Fruit fly (Drosophila melanogaster) whole organism, embryonic: Measurements from ENCODE around the gene CG12115.

Experiments
- Adf1 ChIP-seq: fragments of 200-800 bp; sonication (Bioruptor generic); IDR thresholded peaks from 2 replicates; pipeline ENCODE4 v1.3.6; 2022; ENCODE audit warnings: missing biosample characterization, missing genetic modification characterization
- Aef1 ChIP-seq: fragments of 200-800 bp; sonication (Bioruptor generic); IDR thresholded peaks from 3 replicates; pipeline ENCODE4 v1.3.6; 2022; ENCODE audit warnings: missing biosample characterization, missing genetic modification characterization
- Bgb ChIP-seq: fragments of 200-800 bp; sonication (Bioruptor generic); IDR thresholded peaks from 2 replicates; pipeline ENCODE4 v1.3.6; 2022; ENCODE audit warnings: missing biosample characterization, missing genetic modification characterization; ENCODE audit not compliant: partially characterized antibody
- CG10654 ChIP-seq: fragments of 200-800 bp; sonication (Bioruptor generic); optimal IDR thresholded peaks from 2 replicates; lab custom pipeline; 2016; ENCODE audit warnings: missing biosample characterization, missing genetic modification characterization
- CG11085 ChIP-seq: fragments of 200-800 bp; sonication (Bioruptor generic); IDR thresholded peaks from 2 replicates; pipeline ENCODE4 v1.3.6; 2022; ENCODE audit warnings: missing biosample characterization, missing genetic modification characterization
- CG11093 ChIP-seq: fragments of 200-800 bp; sonication (Bioruptor generic); IDR thresholded peaks from 3 replicates; pipeline ENCODE4 v1.3.6; 2022; ENCODE audit warnings: missing biosample characterization, missing genetic modification characterization
- CG11504 ChIP-seq: fragments of 200-800 bp; sonication (Bioruptor generic); optimal IDR thresholded peaks from 3 replicates; lab custom pipeline; 2019; ENCODE audit warnings: missing biosample characterization, mild to moderate bottlenecking, missing genetic modification characterization, moderate library complexity
- CG12299 ChIP-seq: fragments of 200-800 bp; sonication (Bioruptor generic); optimal IDR thresholded peaks from 2 replicates; lab custom pipeline; 2018; ENCODE audit warnings: missing biosample characterization, mild to moderate bottlenecking, missing genetic modification characterization
- CG12659 ChIP-seq: fragments of 200-800 bp; sonication (Bioruptor generic); optimal IDR thresholded peaks from 3 replicates; lab custom pipeline; 2017; ENCODE audit warnings: mild to moderate bottlenecking, missing biosample characterization, missing genetic modification reagents, missing genetic modification characterization
- CG17359 ChIP-seq: fragments of 200-800 bp; sonication (Bioruptor generic); optimal IDR thresholded peaks from 3 replicates; lab custom pipeline; 2018; ENCODE audit warnings: missing biosample characterization, mild to moderate bottlenecking, missing genetic modification characterization, moderate library complexity
- CG17802 ChIP-seq: fragments of 200-800 bp; sonication (Bioruptor generic); optimal IDR thresholded peaks from 2 replicates; lab custom pipeline; 2018; ENCODE audit warnings: missing biosample characterization, mild to moderate bottlenecking, missing genetic modification characterization, moderate library complexity
- CG2116 ChIP-seq: fragments of 200-800 bp; sonication (Bioruptor generic); optimal IDR thresholded peaks from 3 replicates; lab custom pipeline; 2018; ENCODE audit warnings: missing biosample characterization, mild to moderate bottlenecking, missing genetic modification characterization
- CG2129 ChIP-seq: fragments of 200-800 bp; sonication (Bioruptor generic); IDR thresholded peaks from 2 replicates; pipeline ENCODE4 v1.3.6; 2022; ENCODE audit warnings: missing biosample characterization, missing genetic modification characterization; ENCODE audit not compliant: partially characterized antibody
- CG3838 ChIP-seq: fragments of 200-800 bp; sonication (Bioruptor generic); optimal IDR thresholded peaks from 3 replicates; lab custom pipeline; 2016; ENCODE audit warnings: missing biosample characterization, missing genetic modification characterization
- CG3995 ChIP-seq: fragments of 200-800 bp; sonication (Bioruptor generic); optimal IDR thresholded peaks from 3 replicates; lab custom pipeline; 2016; ENCODE audit warnings: missing biosample characterization, missing genetic modification characterization
- Doc3 ChIP-seq: fragments of 200-800 bp; sonication (Bioruptor generic); IDR thresholded peaks from 3 replicates; pipeline ENCODE4 v1.3.6; 2022; ENCODE audit warnings: missing biosample characterization, missing genetic modification characterization; ENCODE audit not compliant: partially characterized antibody
- Drgx ChIP-seq: fragments of 200-800 bp; sonication (Bioruptor generic); IDR thresholded peaks from 2 replicates; pipeline ENCODE4 v1.3.6; 2022; ENCODE audit warnings: missing biosample characterization, missing genetic modification characterization
- Eip74EF ChIP-seq, 2 experiments: fragments of 200-800 bp in 1 of 2; fragments of >200 bp in 1 of 2; sonication (Bioruptor generic) in 1 of 2; optimal IDR thresholded peaks; 2 replicates each; lab custom pipeline; 2017 to 2019; ENCODE audit warnings: missing biosample characterization in 2 of 2, missing genetic modification characterization in 2 of 2, mild to moderate bottlenecking in 1 of 2, moderate library complexity in 1 of 2
- Ets65A ChIP-seq: fragments of 200-800 bp; sonication (Bioruptor generic); peaks from one replicate; lab custom pipeline; 2016; ENCODE audit warnings: missing biosample characterization, missing genetic modification characterization
- Lhr ChIP-seq: fragments of 200-800 bp; sonication (Bioruptor generic); optimal IDR thresholded peaks from 3 replicates; lab custom pipeline; 2017; ENCODE audit warnings: mild to moderate bottlenecking, missing biosample characterization, missing genetic modification reagents, missing genetic modification characterization
- MBD-R2 ChIP-seq: fragments of 200-800 bp; sonication (Bioruptor generic); IDR thresholded peaks from 2 replicates; pipeline ENCODE4 v1.3.6; 2022; ENCODE audit warnings: missing biosample characterization, missing genetic modification characterization
- MESR4 ChIP-seq: fragments of 200-800 bp; sonication (Bioruptor generic); optimal IDR thresholded peaks from 2 replicates; lab custom pipeline; 2018; ENCODE audit warnings: missing biosample characterization, mild to moderate bottlenecking, missing genetic modification characterization, moderate library complexity
- Med ChIP-seq: fragments of 200-800 bp; sonication (Bioruptor generic); peaks from one replicate; lab custom pipeline; 2016; ENCODE audit warnings: missing biosample characterization, missing genetic modification characterization, mild to moderate bottlenecking, inconsistent platforms, moderate library complexity
- Opbp ChIP-seq: fragments of 200-800 bp; sonication (Bioruptor generic); IDR thresholded peaks from 3 replicates; pipeline ENCODE4 v1.3.6; 2022; ENCODE audit warnings: missing biosample characterization, missing genetic modification characterization; ENCODE audit not compliant: partially characterized antibody
- Ravus ChIP-seq: fragments of 200-800 bp; sonication (Bioruptor generic); IDR thresholded peaks from 2 replicates; pipeline ENCODE4 v1.3.6; 2022; ENCODE audit warnings: missing biosample characterization, missing genetic modification characterization
- Scr ChIP-seq: fragments of 200-800 bp; sonication (Bioruptor generic); IDR thresholded peaks from 2 replicates; pipeline ENCODE4 v1.3.6; 2022; ENCODE audit warnings: missing biosample characterization, missing genetic modification characterization; ENCODE audit not compliant: partially characterized antibody
- abd-A ChIP-seq: fragments of 200-800 bp; sonication (Bioruptor generic); optimal IDR thresholded peaks from 3 replicates; lab custom pipeline; 2019; ENCODE audit warnings: missing biosample characterization, mild to moderate bottlenecking, missing genetic modification characterization, moderate library complexity
- amos ChIP-seq: fragments of 200-800 bp; sonication (Bioruptor generic); IDR thresholded peaks from 2 replicates; pipeline ENCODE4 v1.3.6; 2022; ENCODE audit warnings: missing biosample characterization, missing genetic modification characterization; ENCODE audit not compliant: partially characterized antibody
- ap ChIP-seq: fragments of 200-800 bp; sonication (Bioruptor generic); IDR thresholded peaks from 2 replicates; pipeline ENCODE4 v1.3.6; 2022; ENCODE audit warnings: missing biosample characterization, missing genetic modification characterization
- bbx ChIP-seq: fragments of 200-800 bp; sonication (Bioruptor generic); IDR thresholded peaks from 2 replicates; pipeline ENCODE4 v1.3.6; 2022; ENCODE audit warnings: missing biosample characterization, missing genetic modification characterization; ENCODE audit not compliant: partially characterized antibody
- chif ChIP-seq, 2 experiments: fragments of 200-800 bp; sonication (Bioruptor generic); optimal IDR thresholded peaks; 3 replicates each; lab custom pipeline; 2016; ENCODE audit warnings: missing biosample characterization in 2 of 2, missing genetic modification characterization in 2 of 2
- chinmo ChIP-seq: fragments of 200-800 bp; sonication (Bioruptor generic); IDR thresholded peaks from 4 replicates; pipeline ENCODE4 v1.3.6; 2022; ENCODE audit warnings: missing biosample characterization, missing genetic modification characterization; ENCODE audit not compliant: partially characterized antibody
- eyg ChIP-seq: fragments of 200-800 bp; sonication (Bioruptor generic); optimal IDR thresholded peaks from 3 replicates; lab custom pipeline; 2016; ENCODE audit warnings: missing biosample characterization, missing genetic modification characterization
- fu2 ChIP-seq: fragments of 200-800 bp; sonication (Bioruptor generic); optimal IDR thresholded peaks from 2 replicates; lab custom pipeline; 2016; ENCODE audit warnings: missing biosample characterization, missing genetic modification characterization
- gcm2 ChIP-seq: fragments of 200-800 bp; sonication (Bioruptor generic); optimal IDR thresholded peaks from 2 replicates; lab custom pipeline; 2016; ENCODE audit warnings: missing biosample characterization, missing genetic modification characterization
- grau ChIP-seq: fragments of 200-800 bp; optimal IDR thresholded peaks from 3 replicates; lab custom pipeline; 2019; ENCODE audit warnings: missing biosample characterization, mild to moderate bottlenecking, missing genetic modification characterization, moderate library complexity
- hb ChIP-seq: fragments of 200-800 bp; sonication (Bioruptor generic); IDR thresholded peaks from 3 replicates; pipeline ENCODE4 v1.3.6; 2022; ENCODE audit warnings: missing biosample characterization, missing genetic modification characterization; ENCODE audit not compliant: partially characterized antibody
- hkb ChIP-seq, 2 experiments: fragments of 200-800 bp in 1 of 2; fragments of >200 bp in 1 of 2; sonication (Bioruptor generic) in 1 of 2; IDR thresholded peaks in 1 of 2; optimal IDR thresholded peaks in 1 of 2; 2 replicates each; pipeline versions ENCODE4 v1.3.6 to Lab custom; 2017 to 2022; ENCODE audit warnings: missing biosample characterization in 1 of 2, missing genetic modification characterization in 1 of 2
- lab ChIP-seq: fragments of 200-800 bp; sonication (Bioruptor generic); optimal IDR thresholded peaks from 3 replicates; lab custom pipeline; 2017; ENCODE audit warnings: missing biosample characterization, missing genetic modification characterization, mild to moderate bottlenecking, moderate library complexity, missing genetic modification reagents
- mld ChIP-seq: fragments of 200-800 bp; sonication (Bioruptor generic); IDR thresholded peaks from 3 replicates; pipeline ENCODE4 v1.3.6; 2022; ENCODE audit warnings: missing biosample characterization, missing genetic modification characterization; ENCODE audit not compliant: partially characterized antibody
- pum ChIP-seq: fragments of 200-800 bp; sonication (Bioruptor generic); optimal IDR thresholded peaks from 2 replicates; lab custom pipeline; 2016; ENCODE audit warnings: missing biosample characterization, missing genetic modification characterization
- pzg ChIP-seq: fragments of 200-800 bp; sonication (Bioruptor generic); optimal IDR thresholded peaks from 3 replicates; lab custom pipeline; 2018; ENCODE audit warnings: missing biosample characterization, mild to moderate bottlenecking, missing genetic modification characterization, moderate library complexity
- sisA ChIP-seq: fragments of 200-800 bp; sonication (Bioruptor generic); IDR thresholded peaks from 2 replicates; pipeline ENCODE4 v1.3.6; 2022; ENCODE audit warnings: missing biosample characterization, missing genetic modification characterization
- sna ChIP-seq: fragments of 200-800 bp; sonication (Bioruptor generic); IDR thresholded peaks from 2 replicates; pipeline ENCODE4 v1.3.6; 2022; ENCODE audit warnings: missing biosample characterization, missing genetic modification characterization; ENCODE audit not compliant: partially characterized antibody
- ssp ChIP-seq: fragments of 200-800 bp; sonication (Bioruptor generic); IDR thresholded peaks from 2 replicates; pipeline ENCODE4 v1.3.6; 2022; ENCODE audit warnings: missing biosample characterization, missing genetic modification characterization
- trh ChIP-seq: fragments of 200-800 bp; sonication (Bioruptor generic); optimal IDR thresholded peaks from 2 replicates; lab custom pipeline; 2016; ENCODE audit warnings: missing biosample characterization, missing genetic modification characterization
- tx ChIP-seq: fragments of 200-800 bp; sonication (Bioruptor generic); optimal IDR thresholded peaks from 2 replicates; lab custom pipeline; 2016; ENCODE audit warnings: missing biosample characterization, missing genetic modification characterization
- vnd ChIP-seq: fragments of 200-800 bp; sonication (Bioruptor generic); IDR thresholded peaks from 3 replicates; pipeline ENCODE4 v1.3.6; 2022; ENCODE audit warnings: missing biosample characterization, missing genetic modification characterization; ENCODE audit not compliant: partially characterized antibody

Gene CG12115

DNA sequence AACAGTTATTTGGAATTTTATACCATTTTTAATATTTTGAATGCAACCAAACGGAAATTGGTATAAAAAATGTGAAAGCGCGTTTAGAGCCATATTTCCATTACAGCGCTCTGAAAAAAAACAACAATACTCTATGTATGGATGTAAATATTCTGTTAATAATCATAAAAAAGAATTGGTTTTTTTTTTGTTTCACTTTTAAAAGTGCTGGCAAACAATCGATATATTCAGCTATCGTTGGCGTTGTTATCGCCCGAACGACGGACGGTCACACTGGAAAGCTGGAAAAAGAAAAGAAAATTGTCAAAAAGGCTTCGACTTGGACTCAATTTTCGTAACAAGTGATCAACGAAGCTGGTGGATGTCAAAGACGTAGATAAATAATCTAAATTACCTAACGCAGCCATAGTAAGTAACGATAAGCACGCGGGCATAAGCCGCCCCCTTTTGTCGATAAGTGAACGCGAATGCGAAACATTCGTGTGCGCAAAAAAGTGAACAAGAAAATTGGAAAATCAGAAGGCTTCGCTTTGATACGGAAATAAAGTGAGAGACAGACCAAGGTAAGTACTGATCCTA lies 48.1 kb downstream of the CG12115 start, which contains the start of gene CG7065 (continued):
- peak; percentile 55 for TF ChIP-seq MESR4
- peak; percentile 55; the same call in 2 of the 3 replicates for TF ChIP-seq Opbp (GFP tag; lab: Robert Waterston, UW)
- TF ChIP-seq vnd: peak; percentile 67
- TF ChIP-seq CG11085 (GFP tag; lab: Robert Waterston, UW): no peak
- no peak for TF ChIP-seq lab (GFP tag; lab: Kevin White, UChicago)
- peak; percentile 2 for TF ChIP-seq CG17802 (tag; lab: Kevin White, UChicago)
- TF ChIP-seq Bgb (GFP tag; lab: Robert Waterston, UW): peak; percentile 69
- no peak for TF ChIP-seq Ravus
- peak; percentile 28 for TF ChIP-seq CG12659 (GFP tag; lab: Kevin White, UChicago)
- no peak for TF ChIP-seq tx (GFP tag; lab: Kevin White, UChicago)
- TF ChIP-seq CG2129 (GFP tag; lab: Robert Waterston, UW): 0 out of 2 replicates have a peak, but pooled peaks have one; percentile 23
- TF ChIP-seq Aef1 (GFP tag; lab: Robert Waterston, UW): no peak
- TF ChIP-seq chif (GFP tag; optimal IDR thresholded peaks at IDR 0.05; lab: Kevin White, UChicago): no peak
- no peak for TF ChIP-seq CG10654
- peak; percentile 70 for TF ChIP-seq Scr
- no peak for TF ChIP-seq gcm2 (GFP tag; lab: Kevin White, UChicago)
- TF ChIP-seq CG3995 (GFP tag; lab: Kevin White, UChicago): peak; percentile 20
- TF ChIP-seq fu2 (GFP tag; lab: Kevin White, UChicago): no peak
- no peak for TF ChIP-seq Lhr (GFP tag; lab: Kevin White, UChicago)
- peak; percentile 38; the same call in 1 of the 2 replicates for TF ChIP-seq sna
- TF ChIP-seq Med (GFP tag; lab: Kevin White, UChicago): peak; percentile 20
- no peak for TF ChIP-seq CG11504 (tag; lab: Kevin White, UChicago)
- TF ChIP-seq Drgx (GFP tag; lab: Robert Waterston, UW): no peak
- TF ChIP-seq ap (GFP tag; lab: Robert Waterston, UW): no peak
- TF ChIP-seq CG12299: no peak
- peak; percentile 75 for TF ChIP-seq bbx (GFP tag; lab: Robert Waterston, UW)
- TF ChIP-seq Ets65A: no peak
- TF ChIP-seq mld (GFP tag; lab: Robert Waterston, UW): no peak
- TF ChIP-seq CG17359: peak; percentile 17
- TF ChIP-seq sisA (GFP tag; lab: Robert Waterston, UW): no peak
- no peak for TF ChIP-seq abd-A (tag; lab: Kevin White, UChicago)
- TF ChIP-seq pzg (GFP tag; lab: Kevin White, UChicago): peak; percentile 49
- TF ChIP-seq grau (tag; lab: Kevin White, UChicago): no peak
- TF ChIP-seq chinmo: peak; percentile 48; the same call in 1 of the 4 replicates
- peak; percentile 80 for TF ChIP-seq CG3838
- no peak for TF ChIP-seq eyg (GFP tag; lab: Kevin White, UChicago)
- TF ChIP-seq ssp: peak; percentile 57
- peak; percentile 73 for TF ChIP-seq amos (GFP tag; lab: Robert Waterston, UW)
- TF ChIP-seq hkb (optimal IDR thresholded peaks at IDR 0.05; lab: Kevin White, UChicago): no peak
- TF ChIP-seq hkb (GFP tag; IDR thresholded peaks at IDR 0.05; lab: Robert Waterston, UW): no peak
- TF ChIP-seq Adf1: no peak
- TF ChIP-seq trh (GFP tag; lab: Kevin White, UChicago): no peak
- TF ChIP-seq Eip74EF (GFP tag; optimal IDR thresholded peaks at IDR 0.05; lab: Kevin White, UChicago): no peak
- peak; percentile 65 for TF ChIP-seq MBD-R2 (GFP tag; lab: Robert Waterston, UW)
- TF ChIP-seq pum (GFP tag; lab: Kevin White, UChicago): no peak
- TF ChIP-seq Doc3: 0 out of 3 replicates have a peak, but pooled peaks have one; percentile 36
- TF ChIP-seq CG11093 (GFP tag; lab: Robert Waterston, UW): no peak
- TF ChIP-seq CG2116: peak; percentile 52
- peak; percentile 47; the same call in 2 of the 3 replicates for TF ChIP-seq hb (GFP tag; lab: Robert Waterston, UW)
